Worm (Caenorhabditis elegans): ENCODE measurements around the gene tbc-6.

- peak in 1 of 3 experiments; percentile 18 for TF ChIP-seq dpl-1 (GFP tag; optimal IDR thresholded peaks at IDR 0.05)
- no peak for TF ChIP-seq fkh-10 (GFP tag; optimal IDR thresholded peaks at IDR 0.05)
- TF ChIP-seq unc-86 (tag; optimal IDR thresholded peaks at IDR 0.05): no peak
- no peak for TF ChIP-seq skn-1 (tag; optimal IDR thresholded peaks at IDR 0.05)
- no peak for TF ChIP-seq ceh-82 (tag; optimal IDR thresholded peaks at IDR 0.05)
- no peak for TF ChIP-seq pqm-1 (tag; optimal IDR thresholded peaks at IDR 0.05)
- no peak for TF ChIP-seq F16B12.6 (tag; optimal IDR thresholded peaks at IDR 0.05)
- TF ChIP-seq jun-1 (tag; optimal IDR thresholded peaks at IDR 0.05): no peak
Observed at ce11 chrII:6888211-6888610, 40.3 kb downstream of the tbc-6 start.

All from whole organism, L1 larva.